Fruit fly (Drosophila melanogaster): ENCODE measurements around the gene CG4592.

Gene CG4592

dm6 chr2L:9894871-9895364 lies 26.5 kb upstream of the CG4592 start, which contains the start of gene Bka (continued):
- TF ChIP-seq Xrp1 (GFP tag; IDR thresholded peaks at IDR 0.05) (no peak), jumu (GFP tag; optimal IDR thresholded peaks at IDR 0.05) (no peak), E2f1 (GFP tag; IDR thresholded peaks at IDR 0.05) (no peak), mirr (GFP tag; optimal IDR thresholded peaks at IDR 0.05) (peak; percentile 28), Xbp1 (GFP tag; optimal IDR thresholded peaks at IDR 0.05) (peak; percentile 18), Side (GFP tag; optimal IDR thresholded peaks at IDR 0.05) (no peak), grn (GFP tag; optimal IDR thresholded peaks at IDR 0.05) (no peak), dan (GFP tag; IDR thresholded peaks at IDR 0.05) (no peak), ash1 (GFP tag; optimal IDR thresholded peaks at IDR 0.05) (no peak), CG5180 (GFP tag; optimal IDR thresholded peaks at IDR 0.05) (no peak), sim (GFP tag; IDR thresholded peaks at IDR 0.05) (no peak), pzg (GFP tag; optimal IDR thresholded peaks at IDR 0.05) (peak; percentile 83), ci (GFP tag; IDR thresholded peaks at IDR 0.05) (peak; percentile 76), Stat92E (GFP tag; optimal IDR thresholded peaks at IDR 0.05) (peak in 1 of 3 experiments; percentile 78), CG32767 (GFP tag; IDR thresholded peaks at IDR 0.05) (no peak), sisA (GFP tag; IDR thresholded peaks at IDR 0.05) (no peak), cwo (GFP tag; optimal IDR thresholded peaks at IDR 0.05) (peak; percentile 54), ATbp (GFP tag; optimal IDR thresholded peaks at IDR 0.05) (no peak), Trl (optimal IDR thresholded peaks at IDR 0.05) (no peak), Trl (GFP tag; optimal IDR thresholded peaks at IDR 0.05) (peak; percentile 25), Ada2b (GFP tag; IDR thresholded peaks at IDR 0.05) (0 out of 2 replicates have a peak, but pooled peaks have one; percentile 10), CG10565 (GFP tag; optimal IDR thresholded peaks at IDR 0.05) (no peak), TFAM (GFP tag; optimal IDR thresholded peaks at IDR 0.05) (no peak), Rfx (GFP tag; IDR thresholded peaks at IDR 0.05) (peak; percentile 41), CG14860 (GFP tag; IDR thresholded peaks at IDR 0.05; ENCODE audit: partially characterized antibody) (peak; percentile 98), CG9932 (GFP tag; IDR thresholded peaks at IDR 0.05) (no peak), tna (GFP tag; IDR thresholded peaks at IDR 0.05; ENCODE audit: partially characterized antibody) (peak; percentile 92), CG6813 (GFP tag; optimal IDR thresholded peaks at IDR 0.05) (no peak), Hmx (GFP tag; optimal IDR thresholded peaks at IDR 0.05) (no peak), CG7839 (tag; optimal IDR thresholded peaks at IDR 0.05) (peak; percentile 51), zen2 (GFP tag; IDR thresholded peaks at IDR 0.05; ENCODE audit: partially characterized antibody) (peak; percentile 92), lilli (GFP tag; optimal IDR thresholded peaks at IDR 0.05) (peak; percentile 44), CG1233 (GFP tag; optimal IDR thresholded peaks at IDR 0.05) (peak; percentile 64), CG3281 (GFP tag; optimal IDR thresholded peaks at IDR 0.05) (peak; percentile 70), vnd (GFP tag; IDR thresholded peaks at IDR 0.05; ENCODE audit: partially characterized antibody) (peak; percentile 98), fd96Cb (tag; optimal IDR thresholded peaks at IDR 0.05) (no peak), CG3726 (GFP tag; IDR thresholded peaks at IDR 0.05) (no peak), corto (GFP tag; optimal IDR thresholded peaks at IDR 0.05) (no peak), Hr3 (GFP tag; optimal IDR thresholded peaks at IDR 0.05) (no peak), chm (GFP tag; IDR thresholded peaks at IDR 0.05) (peak; percentile 31; the same call in 1 of the 2 replicates), CG14014 (GFP tag; IDR thresholded peaks at IDR 0.05) (no peak), ken (GFP tag; IDR thresholded peaks at IDR 0.05) (no peak), sr (GFP tag; IDR thresholded peaks at IDR 0.05) (no peak), D19B (GFP tag; optimal IDR thresholded peaks at IDR 0.05) (no peak), jigr1 (GFP tag; IDR thresholded peaks at IDR 0.05) (no peak), CG2129 (GFP tag; IDR thresholded peaks at IDR 0.05; ENCODE audit: partially characterized antibody) (peak; percentile 99), Hsf (GFP tag; optimal IDR thresholded peaks at IDR 0.05) (peak; percentile 17), stwl (tag; optimal IDR thresholded peaks at IDR 0.05) (peak; percentile 71), pb (GFP tag; optimal IDR thresholded peaks at IDR 0.05) (no peak), CG2889 (GFP tag; IDR thresholded peaks at IDR 0.05) (no peak), hbn (GFP tag; IDR thresholded peaks at IDR 0.05; ENCODE audit: partially characterized antibody) (peak; percentile 98)
